Fruit fly (Drosophila melanogaster): ENCODE results near the gene CG11892.

The CG11892 gene

DNA sequence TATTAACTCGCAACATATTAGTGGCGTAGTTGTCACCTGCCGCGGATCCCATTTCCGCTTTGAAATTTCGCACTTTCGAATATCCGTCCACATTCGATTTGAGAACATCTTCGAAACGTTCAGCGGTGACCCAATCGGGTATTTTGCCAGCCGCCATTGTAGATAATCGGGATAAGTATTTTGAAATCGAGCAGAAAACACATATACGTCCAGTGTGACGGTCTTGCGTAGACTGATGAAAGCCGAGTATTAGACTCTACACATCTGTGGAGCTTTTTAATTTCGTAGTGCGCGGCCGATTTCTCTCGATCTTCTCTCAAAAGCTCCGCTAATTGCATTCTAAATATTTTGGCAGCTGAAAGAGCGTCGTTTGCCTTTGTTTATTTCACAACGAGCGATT, 47.7 kb downstream of the CG11892 start, which contains the start of gene CHKov1:
CHKov1 (minus strand) TSS at position 238 of the 400 bp plus-strand sequence.
- TF ChIP-seq EcR (GFP tag; optimal IDR thresholded peaks at IDR 0.05) = no peak
- TF ChIP-seq pan (optimal IDR thresholded peaks at IDR 0.05) = no peak
- TF ChIP-seq Dll (optimal IDR thresholded peaks at IDR 0.05) = no peak
- no peak for TF ChIP-seq usp (GFP tag; optimal IDR thresholded peaks at IDR 0.05)

dm6 chr3R:25331103-25331502, 49.8 kb downstream of the CG11892 start, which contains the start of gene CHKov2:
TSS of gene CHKov2 (minus strand) at chr3R:25331203.
- TF ChIP-seq pan (optimal IDR thresholded peaks at IDR 0.05) = no peak
- TF ChIP-seq EcR (GFP tag; optimal IDR thresholded peaks at IDR 0.05) = no peak
- TF ChIP-seq CG8478 (optimal IDR thresholded peaks at IDR 0.05) = no peak
- TF ChIP-seq psq (optimal IDR thresholded peaks at IDR 0.05) = no peak
- TF ChIP-seq Dll (optimal IDR thresholded peaks at IDR 0.05) = no peak
- TF ChIP-seq usp (GFP tag; optimal IDR thresholded peaks at IDR 0.05) = no peak

Measured in whole organism.